Worm (Caenorhabditis elegans) whole organism, mixed stage, embryonic: ENCODE measurements around the gene F13H8.11.

Experiments
- M03D4.4 ChIP-seq: sonication (generic microtip); optimal IDR thresholded peaks from 2 replicates; lab custom pipeline; 2017; ENCODE audit warnings: mild to moderate bottlenecking, missing genetic modification characterization, missing compliant biosample characterization
- blmp-1 ChIP-seq: fragments of 150-350 bp; optimal IDR thresholded peaks from 2 replicates; lab custom pipeline; 2014; ENCODE audit warnings: missing biosample characterization, missing genetic modification characterization
- ces-1 ChIP-seq: fragments of 150-350 bp; optimal IDR thresholded peaks from 2 replicates; lab custom pipeline; 2014; ENCODE audit warnings: missing biosample characterization, missing genetic modification reagents, missing genetic modification characterization
- cnd-1 ChIP-seq: fragments of 200-800 bp; sonication (Bioruptor generic); optimal IDR thresholded peaks from 2 replicates; lab custom pipeline; 2018; ENCODE audit warnings: mild to moderate bottlenecking, missing genetic modification characterization, missing compliant biosample characterization
- drap-1 ChIP-seq: fragments of 200-800 bp; sonication (Bioruptor generic); optimal IDR thresholded peaks from 3 replicates; lab custom pipeline; 2018; ENCODE audit warnings: mild to moderate bottlenecking, missing genetic modification characterization, missing compliant biosample characterization
- elt-3 ChIP-seq: fragments of 150-350 bp; optimal IDR thresholded peaks from 2 replicates; lab custom pipeline; 2014; ENCODE audit warnings: missing biosample characterization, missing genetic modification characterization
- mab-5 ChIP-seq: fragments of 150-350 bp; optimal IDR thresholded peaks from 2 replicates; lab custom pipeline; 2014; ENCODE audit warnings: missing biosample characterization, missing genetic modification characterization
- mep-1 ChIP-seq: fragments of 150-350 bp; optimal IDR thresholded peaks from 2 replicates; lab custom pipeline; 2017; ENCODE audit warnings: missing biosample characterization, missing genetic modification reagents, missing genetic modification characterization, inconsistent platforms
- nhr-12 ChIP-seq: fragments of 150-350 bp; optimal IDR thresholded peaks from 2 replicates; lab custom pipeline; 2014; ENCODE audit warnings: missing biosample characterization, missing genetic modification characterization
- nhr-2 ChIP-seq: fragments of 150-350 bp; optimal IDR thresholded peaks from 2 replicates; lab custom pipeline; 2014; ENCODE audit warnings: missing biosample characterization, missing genetic modification characterization
- nhr-237 ChIP-seq: fragments of 150-350 bp; optimal IDR thresholded peaks from 2 replicates; lab custom pipeline; 2014; ENCODE audit warnings: missing biosample characterization, missing genetic modification characterization
- nhr-76 ChIP-seq: sonication (generic microtip); optimal IDR thresholded peaks from 2 replicates; lab custom pipeline; 2017; ENCODE audit warnings: missing biosample characterization, missing genetic modification characterization
- snpc-4 ChIP-seq: fragments of 150-350 bp; optimal IDR thresholded peaks from 2 replicates; lab custom pipeline; 2014; ENCODE audit warnings: missing biosample characterization, missing genetic modification characterization
- ztf-11 ChIP-seq: fragments of 150-350 bp; optimal IDR thresholded peaks from 2 replicates; lab custom pipeline; 2014; ENCODE audit warnings: missing biosample characterization, missing genetic modification characterization

DNA sequence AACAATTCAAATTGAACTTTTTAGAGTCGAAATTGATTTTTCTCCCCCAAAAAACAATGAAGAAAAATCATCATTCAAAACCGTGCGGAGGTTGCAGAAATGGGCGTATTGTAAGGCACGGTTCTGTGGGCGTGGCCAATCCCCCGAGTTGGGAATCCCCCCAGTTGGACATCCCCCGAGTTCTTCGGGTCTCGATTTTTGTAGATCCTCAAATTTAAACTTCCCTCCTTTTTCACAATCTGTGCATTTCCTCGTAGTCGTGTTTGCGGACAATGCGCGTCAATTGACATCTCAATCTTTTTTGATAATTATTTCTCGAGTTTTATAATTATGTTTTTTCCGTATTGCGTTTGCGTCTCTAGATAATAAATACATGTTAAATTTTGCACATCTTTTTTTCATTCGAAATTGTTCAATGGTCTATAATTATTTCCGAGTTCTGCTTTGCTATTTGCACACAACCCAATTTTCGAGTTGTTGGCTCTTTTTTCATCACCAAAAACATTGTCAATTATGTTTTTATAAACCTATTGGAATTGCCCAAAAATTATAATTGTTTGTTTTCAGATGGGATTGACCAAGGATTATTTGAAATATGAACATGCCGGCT is 10.1 kb upstream of the F13H8.11 start, which contains the start of gene F13H8.2:
- TF ChIP-seq drap-1 (GFP tag; lab: Kevin White, UChicago) (no peak), M03D4.4 (no peak), snpc-4 (tag; lab: Kevin White, UChicago) (no peak), elt-3 (tag; lab: Kevin White, UChicago) (no peak), nhr-12 (tag; lab: Kevin White, UChicago) (no peak), nhr-237 (tag; lab: Kevin White, UChicago) (peak; percentile 44), cnd-1 (tag; lab: Kevin White, UChicago) (peak; percentile 12), nhr-76 (no peak), blmp-1 (tag; lab: Kevin White, UChicago) (no peak), nhr-2 (tag; lab: Kevin White, UChicago) (no peak), ztf-11 (tag; lab: Kevin White, UChicago) (no peak), mab-5 (tag; lab: Kevin White, UChicago) (no peak), mep-1 (tag; lab: Kevin White, UChicago) (peak; percentile 31), ces-1 (GFP tag; lab: Kevin White, UChicago) (peak; percentile 93)
